Fruit fly (Drosophila melanogaster): ENCODE data around the gene LanA.

LanA gene

dm6 chr3L:6173826-6174255 lies 44.0 kb downstream of the LanA start, which contains the start of the genes fmt and CG7376:
Gene fmt, minus strand, starts transcription at chr3L:6173880.
Gene CG7376, plus strand, starts transcription at chr3L:6174248.
- no peak for TF ChIP-seq Hr96 (GFP tag; optimal IDR thresholded peaks at IDR 0.05)
- TF ChIP-seq Clk (GFP tag; optimal IDR thresholded peaks at IDR 0.05) = no peak
- TF ChIP-seq Crg-1 (GFP tag; optimal IDR thresholded peaks at IDR 0.05) = no peak
- TF ChIP-seq Mnt (GFP tag; optimal IDR thresholded peaks at IDR 0.05) = peak; percentile 20
- peak; percentile 48 for TF ChIP-seq CG14711 (tag; optimal IDR thresholded peaks at IDR 0.05)
- TF ChIP-seq tj (GFP tag; optimal IDR thresholded peaks at IDR 0.05) = no peak
- no peak for TF ChIP-seq CG33017 (tag; optimal IDR thresholded peaks at IDR 0.05)
- peak; percentile 27 for TF ChIP-seq CG11617 (GFP tag; optimal IDR thresholded peaks at IDR 0.05)
- TF ChIP-seq CG12768 (GFP tag; optimal IDR thresholded peaks at IDR 0.05) = peak; percentile 32
- TF ChIP-seq CG7101 (tag; optimal IDR thresholded peaks at IDR 0.05) = peak; percentile 30
- no peak for TF ChIP-seq ovo (GFP tag; optimal IDR thresholded peaks at IDR 0.05)
- peak; percentile 24 for TF ChIP-seq toe (GFP tag; optimal IDR thresholded peaks at IDR 0.05)
- TF ChIP-seq cnc (optimal IDR thresholded peaks at IDR 0.05) = no peak
- TF ChIP-seq cic (GFP tag; optimal IDR thresholded peaks at IDR 0.05) = no peak
- no peak for TF ChIP-seq kay (GFP tag; ENCODE audit: borderline replicate concordance)
- no peak for TF ChIP-seq pad (GFP tag; optimal IDR thresholded peaks at IDR 0.05)
- peak; percentile 37 for TF ChIP-seq CG7045 (GFP tag; optimal IDR thresholded peaks at IDR 0.05)
- no peak for TF ChIP-seq bab1 (GFP tag; optimal IDR thresholded peaks at IDR 0.05)
- TF ChIP-seq CG5204 (GFP tag; optimal IDR thresholded peaks at IDR 0.05) = no peak
- TF ChIP-seq CG1620 (GFP tag; optimal IDR thresholded peaks at IDR 0.05) = peak; percentile 3

DNA sequence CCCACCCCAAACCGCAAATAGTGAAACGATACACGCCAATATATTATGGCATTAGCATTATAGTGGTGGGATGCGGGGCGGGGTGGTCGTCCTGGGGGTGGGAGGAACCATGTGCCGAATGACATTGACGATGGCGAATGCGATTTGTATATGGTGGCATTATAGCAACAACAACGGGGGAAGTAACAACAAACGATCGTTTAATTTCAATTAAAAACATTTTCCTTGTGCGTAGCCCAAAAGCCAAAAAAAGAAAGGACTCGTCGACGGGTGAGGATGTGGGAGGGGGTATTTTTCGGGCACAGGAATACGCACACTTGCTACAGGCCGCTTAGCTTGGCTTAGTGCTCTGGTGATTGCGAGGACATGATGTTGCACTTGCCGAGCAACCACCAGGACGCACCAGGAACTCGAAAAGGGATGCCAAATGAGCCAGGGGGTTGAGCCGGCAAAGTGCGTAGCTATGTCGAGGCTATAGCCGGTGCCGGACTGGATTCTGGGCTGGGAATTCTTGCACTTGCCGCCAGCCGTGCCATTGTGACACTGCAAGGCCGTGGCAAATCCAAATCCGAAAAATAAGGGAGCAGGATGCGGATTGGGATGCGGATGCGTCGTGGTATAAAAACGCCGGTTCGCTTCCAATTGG lies 55.2 kb downstream of the LanA start, which contains the start of gene Prdm13:
Gene Prdm13 (plus strand): TSS at position 645 of the 646 bp plus-strand sequence.
- no peak for TF ChIP-seq Crg-1 (GFP tag; optimal IDR thresholded peaks at IDR 0.05)
- TF ChIP-seq CG33017 (tag; optimal IDR thresholded peaks at IDR 0.05) = no peak
- TF ChIP-seq CG7045 (GFP tag; optimal IDR thresholded peaks at IDR 0.05) = no peak
- TF ChIP-seq ovo (GFP tag; optimal IDR thresholded peaks at IDR 0.05) = no peak
- TF ChIP-seq CG5204 (GFP tag; optimal IDR thresholded peaks at IDR 0.05) = no peak
- no peak for TF ChIP-seq cnc (optimal IDR thresholded peaks at IDR 0.05)
- TF ChIP-seq toe (GFP tag; optimal IDR thresholded peaks at IDR 0.05) = no peak
- TF ChIP-seq bab1 (GFP tag; optimal IDR thresholded peaks at IDR 0.05) = no peak
- TF ChIP-seq Clk (GFP tag; optimal IDR thresholded peaks at IDR 0.05) = no peak
- no peak for TF ChIP-seq tj (GFP tag; optimal IDR thresholded peaks at IDR 0.05)
- TF ChIP-seq kay (GFP tag; ENCODE audit: borderline replicate concordance) = no peak
- no peak for TF ChIP-seq CG1620 (GFP tag; optimal IDR thresholded peaks at IDR 0.05)
- no peak for TF ChIP-seq CG11617 (GFP tag; optimal IDR thresholded peaks at IDR 0.05)
- TF ChIP-seq CG7101 (tag; optimal IDR thresholded peaks at IDR 0.05) = no peak
- no peak for TF ChIP-seq Mnt (GFP tag; optimal IDR thresholded peaks at IDR 0.05)
- no peak for TF ChIP-seq pad (GFP tag; optimal IDR thresholded peaks at IDR 0.05)
- no peak for TF ChIP-seq CG12768 (GFP tag; optimal IDR thresholded peaks at IDR 0.05)
- TF ChIP-seq cic (GFP tag; optimal IDR thresholded peaks at IDR 0.05) = no peak

DNA sequence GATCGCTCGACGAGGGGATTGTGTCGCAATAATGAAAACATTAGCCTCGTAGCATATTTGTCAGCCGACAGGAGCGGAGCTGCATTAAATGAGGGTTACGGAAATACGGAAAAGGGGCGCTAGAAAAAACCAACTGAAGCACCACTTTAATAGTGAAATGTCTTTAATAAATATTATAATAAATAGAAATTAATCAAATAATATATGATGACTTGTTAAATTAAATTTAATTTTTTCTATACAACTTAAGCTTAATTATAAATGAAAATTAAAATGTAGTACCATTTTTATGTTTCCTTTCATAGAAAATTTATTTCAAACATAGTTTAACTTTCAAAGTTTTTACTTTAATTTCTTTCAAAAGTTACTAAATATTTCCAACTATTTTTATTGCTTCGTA lies 55.8 kb downstream of the LanA start:
- no peak for TF ChIP-seq pad (GFP tag; optimal IDR thresholded peaks at IDR 0.05)

dm6 chr3L:6160514-6160913 lies 57.3 kb downstream of the LanA start, which contains the start of gene Cpr65Az:
Gene Cpr65Az, plus strand, starts transcription at chr3L:6160814.
- TF ChIP-seq CG7101 (tag; optimal IDR thresholded peaks at IDR 0.05) (no peak), ovo (GFP tag; optimal IDR thresholded peaks at IDR 0.05) (no peak), Mnt (GFP tag; optimal IDR thresholded peaks at IDR 0.05) (no peak), cic (GFP tag; optimal IDR thresholded peaks at IDR 0.05) (no peak), Hr96 (GFP tag; optimal IDR thresholded peaks at IDR 0.05) (no peak), Clk (GFP tag; optimal IDR thresholded peaks at IDR 0.05) (no peak), cnc (optimal IDR thresholded peaks at IDR 0.05) (no peak), CG14711 (tag; optimal IDR thresholded peaks at IDR 0.05) (no peak), CG11617 (GFP tag; optimal IDR thresholded peaks at IDR 0.05) (no peak), CG33017 (tag; optimal IDR thresholded peaks at IDR 0.05) (no peak), Crg-1 (GFP tag; optimal IDR thresholded peaks at IDR 0.05) (no peak), tj (GFP tag; optimal IDR thresholded peaks at IDR 0.05) (no peak)

DNA sequence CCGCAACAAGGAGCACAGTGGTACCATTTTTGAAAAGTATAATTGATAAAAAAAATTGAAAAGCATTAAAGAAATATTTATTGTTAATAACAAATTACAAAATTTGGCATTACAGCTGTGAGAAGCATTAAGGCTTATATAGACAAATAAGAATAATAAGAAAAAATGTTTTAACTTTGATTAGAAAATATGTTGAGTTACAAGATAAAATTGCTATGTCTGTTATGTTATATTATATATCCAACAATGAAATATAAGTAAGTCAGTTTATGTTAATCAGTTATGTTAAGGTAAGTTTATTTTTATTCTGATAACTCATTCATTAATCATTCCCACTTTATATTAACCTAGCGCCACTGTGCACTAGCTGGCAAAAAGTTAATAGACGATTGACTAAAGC lies 58.0 kb downstream of the LanA start:
- no peak for TF ChIP-seq Hr96 (GFP tag; optimal IDR thresholded peaks at IDR 0.05)
- TF ChIP-seq CG33017 (tag; optimal IDR thresholded peaks at IDR 0.05) = no peak
- no peak for TF ChIP-seq ovo (GFP tag; optimal IDR thresholded peaks at IDR 0.05)
- TF ChIP-seq CG11617 (GFP tag; optimal IDR thresholded peaks at IDR 0.05) = no peak
- no peak for TF ChIP-seq cnc (optimal IDR thresholded peaks at IDR 0.05)
- TF ChIP-seq Mnt (GFP tag; optimal IDR thresholded peaks at IDR 0.05) = no peak
- no peak for TF ChIP-seq kay (GFP tag; ENCODE audit: borderline replicate concordance)
- no peak for TF ChIP-seq cic (GFP tag; optimal IDR thresholded peaks at IDR 0.05)
- TF ChIP-seq CG7101 (tag; optimal IDR thresholded peaks at IDR 0.05) = no peak
- no peak for TF ChIP-seq CG7045 (GFP tag; optimal IDR thresholded peaks at IDR 0.05)

- TF ChIP-seq ovo (GFP tag; optimal IDR thresholded peaks at IDR 0.05) (no peak), CG1620 (GFP tag; optimal IDR thresholded peaks at IDR 0.05) (no peak)
These were observed 59.3 kb downstream of the LanA start, which contains the start of gene Cpr65Ay for dm6 chr3L:6158530-6158929. Gene Cpr65Ay, minus strand, starts transcription at chr3L:6158630.
